Worm (Caenorhabditis elegans): ENCODE data around the gene ssup-72.

DNA sequence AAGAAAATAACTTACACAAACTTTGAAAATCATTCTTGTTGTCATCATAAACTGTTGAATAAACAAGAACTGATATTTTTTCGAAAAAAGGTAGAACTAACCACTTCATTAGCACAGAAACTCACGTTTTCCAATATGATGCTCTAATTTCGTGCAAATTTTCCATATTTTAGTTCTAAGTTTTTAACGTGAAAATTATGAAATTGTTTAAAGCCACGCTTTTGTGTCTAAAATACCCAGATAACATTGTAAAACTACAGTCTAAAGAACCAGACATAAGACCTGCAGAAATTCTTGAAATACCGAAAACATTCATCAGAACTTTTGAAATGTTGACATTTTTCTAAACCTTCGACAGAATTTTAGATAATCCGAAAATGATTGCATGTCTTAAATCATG lies 30.8 kb downstream of the ssup-72 start, which contains the start of gene F31E8.5:
- TF ChIP-seq unc-62 (GFP tag; optimal IDR thresholded peaks at IDR 0.05) (no peak), aly-2 (tag; optimal IDR thresholded peaks at IDR 0.05) (no peak), skn-1 (tag; optimal IDR thresholded peaks at IDR 0.05) (no peak), nhr-6 (tag; optimal IDR thresholded peaks at IDR 0.05) (no peak), elt-3 (tag; optimal IDR thresholded peaks at IDR 0.05) (no peak), ceh-16 (tag; optimal IDR thresholded peaks at IDR 0.05) (no peak), alr-1 (tag; optimal IDR thresholded peaks at IDR 0.05) (no peak), nhr-237 (tag; optimal IDR thresholded peaks at IDR 0.05) (no peak)

Measured in whole organism, L2 larva.